Fruit fly (Drosophila melanogaster) whole organism, embryonic: Measurements from ENCODE around the gene Capr.

Source experiments
- BEAF-32 ChIP-seq: fragments of 200-800 bp; sonication (Bioruptor generic); optimal IDR thresholded peaks from 3 replicates; lab custom pipeline; 2017; ENCODE audit warnings: missing biosample characterization, missing genetic modification characterization, mild to moderate bottlenecking, moderate library complexity, missing genetic modification reagents
- CG11504 ChIP-seq: fragments of 200-800 bp; sonication (Bioruptor generic); optimal IDR thresholded peaks from 3 replicates; lab custom pipeline; 2019; ENCODE audit warnings: missing biosample characterization, mild to moderate bottlenecking, missing genetic modification characterization, moderate library complexity
- CG12659 ChIP-seq: fragments of 200-800 bp; sonication (Bioruptor generic); optimal IDR thresholded peaks from 3 replicates; lab custom pipeline; 2017; ENCODE audit warnings: mild to moderate bottlenecking, missing biosample characterization, missing genetic modification reagents, missing genetic modification characterization
- CG12769 ChIP-seq: fragments of 200-800 bp; sonication (Bioruptor generic); optimal IDR thresholded peaks from 2 replicates; lab custom pipeline; 2019; ENCODE audit warnings: missing biosample characterization, mild to moderate bottlenecking, missing genetic modification characterization, moderate library complexity
- CG13624 ChIP-seq: fragments of 200-800 bp; sonication (Bioruptor generic); optimal IDR thresholded peaks from 2 replicates; lab custom pipeline; 2016; ENCODE audit warnings: missing biosample characterization, missing genetic modification characterization
- CG14710 ChIP-seq: fragments of 200-800 bp; sonication (Bioruptor generic); optimal IDR thresholded peaks from 3 replicates; lab custom pipeline; 2019; ENCODE audit warnings: missing biosample characterization, mild to moderate bottlenecking, missing genetic modification characterization, moderate library complexity
- CG1603 ChIP-seq: fragments of 200-800 bp; sonication (Bioruptor generic); optimal IDR thresholded peaks from 2 replicates; lab custom pipeline; 2019; ENCODE audit warnings: missing biosample characterization, mild to moderate bottlenecking, missing genetic modification characterization, moderate library complexity
- CG16813 ChIP-seq: fragments of 200-800 bp; sonication (Bioruptor generic); IDR thresholded peaks from 3 replicates; pipeline ENCODE4 v1.3.6; 2022; ENCODE audit warnings: missing biosample characterization, missing genetic modification characterization; ENCODE audit not compliant: partially characterized antibody
- CG16815 ChIP-seq: fragments of 200-800 bp; sonication (Bioruptor generic); optimal IDR thresholded peaks from 3 replicates; lab custom pipeline; 2017; ENCODE audit warnings: missing biosample characterization, mild to moderate bottlenecking, missing genetic modification characterization
- CG17361 ChIP-seq: fragments of 200-800 bp; sonication (Bioruptor generic); IDR thresholded peaks from 3 replicates; pipeline ENCODE4 v1.3.6; 2022; ENCODE audit warnings: missing biosample characterization, missing genetic modification characterization
- CG17829 ChIP-seq: fragments of 200-800 bp; optimal IDR thresholded peaks from 2 replicates; lab custom pipeline; 2019; ENCODE audit warnings: missing biosample characterization, mild to moderate bottlenecking, missing genetic modification characterization, moderate library complexity
- CG2116 ChIP-seq: fragments of 200-800 bp; sonication (Bioruptor generic); optimal IDR thresholded peaks from 3 replicates; lab custom pipeline; 2018; ENCODE audit warnings: missing biosample characterization, mild to moderate bottlenecking, missing genetic modification characterization
- CG2678 ChIP-seq: fragments of 200-800 bp; sonication (Bioruptor generic); optimal IDR thresholded peaks from 3 replicates; lab custom pipeline; 2019; ENCODE audit warnings: missing biosample characterization, mild to moderate bottlenecking, missing genetic modification characterization, moderate library complexity
- CG33213 ChIP-seq: fragments of 200-800 bp; sonication (Bioruptor generic); optimal IDR thresholded peaks from 3 replicates; lab custom pipeline; 2016; ENCODE audit warnings: missing biosample characterization, missing genetic modification characterization
- CG34422 ChIP-seq: fragments of 200-800 bp; sonication (Bioruptor generic); IDR thresholded peaks from 3 replicates; pipeline ENCODE4 v1.3.6; 2022; ENCODE audit warnings: missing biosample characterization, missing genetic modification characterization
- CG3847 ChIP-seq: fragments of 200-800 bp; sonication (Bioruptor generic); IDR thresholded peaks from 2 replicates; pipeline ENCODE4 v1.3.6; 2022; ENCODE audit warnings: missing biosample characterization, missing genetic modification characterization
- CG4854 ChIP-seq: fragments of 200-800 bp; sonication (Bioruptor generic); optimal IDR thresholded peaks from 2 replicates; lab custom pipeline; 2016; ENCODE audit warnings: missing biosample characterization, missing genetic modification characterization, inconsistent platforms
- CG6791 ChIP-seq: fragments of 200-800 bp; sonication (Bioruptor generic); IDR thresholded peaks from 3 replicates; pipeline ENCODE4 v1.3.6; 2022; ENCODE audit warnings: missing biosample characterization, missing genetic modification characterization; ENCODE audit not compliant: partially characterized antibody
- CG8478 ChIP-seq: fragments of >200 bp; optimal IDR thresholded peaks from 2 replicates; lab custom pipeline; 2018
- CTCF ChIP-seq: fragments of 200-800 bp; sonication (Bioruptor generic); optimal IDR thresholded peaks from 2 replicates; lab custom pipeline; 2017; ENCODE audit warnings: missing biosample characterization, mild to moderate bottlenecking, missing genetic modification characterization, moderate library complexity
- CoRest ChIP-seq: fragments of 200-800 bp; sonication (Bioruptor generic); optimal IDR thresholded peaks from 3 replicates; lab custom pipeline; 2018; ENCODE audit warnings: missing biosample characterization, mild to moderate bottlenecking, missing genetic modification characterization, moderate library complexity
- CrebB ChIP-seq: fragments of 200-800 bp; sonication (Bioruptor generic); optimal IDR thresholded peaks from 3 replicates; lab custom pipeline; 2018; ENCODE audit warnings: missing biosample characterization, mild to moderate bottlenecking, missing genetic modification characterization
- Dp ChIP-seq: fragments of 200-800 bp; sonication (Bioruptor generic); optimal IDR thresholded peaks from 2 replicates; lab custom pipeline; 2018; ENCODE audit warnings: missing biosample characterization, mild to moderate bottlenecking, missing genetic modification characterization, moderate library complexity
- Ets97D ChIP-seq: fragments of 200-800 bp; sonication (Bioruptor generic); optimal IDR thresholded peaks from 3 replicates; lab custom pipeline; 2016; ENCODE audit warnings: missing biosample characterization, missing genetic modification characterization
- HmgD ChIP-seq: fragments of 200-800 bp; sonication (Bioruptor generic); optimal IDR thresholded peaks from 3 replicates; lab custom pipeline; 2016; ENCODE audit warnings: missing biosample characterization, missing genetic modification characterization
- Hr39 ChIP-seq: fragments of >200 bp; optimal IDR thresholded peaks from 2 replicates; lab custom pipeline; 2017
- Lhr ChIP-seq: fragments of 200-800 bp; sonication (Bioruptor generic); optimal IDR thresholded peaks from 3 replicates; lab custom pipeline; 2017; ENCODE audit warnings: mild to moderate bottlenecking, missing biosample characterization, missing genetic modification reagents, missing genetic modification characterization
- MESR4 ChIP-seq: fragments of 200-800 bp; sonication (Bioruptor generic); optimal IDR thresholded peaks from 2 replicates; lab custom pipeline; 2018; ENCODE audit warnings: missing biosample characterization, mild to moderate bottlenecking, missing genetic modification characterization, moderate library complexity
- Med ChIP-seq: fragments of 200-800 bp; sonication (Bioruptor generic); peaks from one replicate; lab custom pipeline; 2016; ENCODE audit warnings: missing biosample characterization, missing genetic modification characterization, mild to moderate bottlenecking, inconsistent platforms, moderate library complexity
- Mrtf ChIP-seq: fragments of 200-800 bp; sonication (Bioruptor generic); IDR thresholded peaks from 3 replicates; pipeline ENCODE4 v1.3.6; 2022; ENCODE audit warnings: missing biosample characterization, missing genetic modification characterization
- Opbp ChIP-seq: fragments of 200-800 bp; sonication (Bioruptor generic); IDR thresholded peaks from 3 replicates; pipeline ENCODE4 v1.3.6; 2022; ENCODE audit warnings: missing biosample characterization, missing genetic modification characterization; ENCODE audit not compliant: partially characterized antibody
- Rfx ChIP-seq: fragments of 200-800 bp; sonication (Bioruptor generic); IDR thresholded peaks from 2 replicates; pipeline ENCODE4 v1.3.6; 2022; ENCODE audit warnings: missing biosample characterization, missing genetic modification characterization
- Sry-δ ChIP-seq: fragments of 200-800 bp; sonication (Bioruptor generic); optimal IDR thresholded peaks from 2 replicates; lab custom pipeline; 2016; ENCODE audit warnings: missing biosample characterization, missing genetic modification characterization
- Usf ChIP-seq: fragments of 200-800 bp; sonication (Bioruptor generic); optimal IDR thresholded peaks from 2 replicates; lab custom pipeline; 2017; ENCODE audit warnings: missing genotype, missing biosample characterization, missing genetic modification characterization
- Xbp1 ChIP-seq: fragments of 200-800 bp; sonication (Bioruptor generic); optimal IDR thresholded peaks from 3 replicates; lab custom pipeline; 2016; ENCODE audit warnings: missing biosample characterization, mild to moderate bottlenecking, missing genetic modification characterization
- YL-1 ChIP-seq: fragments of 200-800 bp; sonication (Bioruptor generic); optimal IDR thresholded peaks from 3 replicates; lab custom pipeline; 2017; ENCODE audit warnings: missing biosample characterization, mild to moderate bottlenecking, missing genetic modification characterization
- amos ChIP-seq: fragments of 200-800 bp; sonication (Bioruptor generic); IDR thresholded peaks from 2 replicates; pipeline ENCODE4 v1.3.6; 2022; ENCODE audit warnings: missing biosample characterization, missing genetic modification characterization; ENCODE audit not compliant: partially characterized antibody
- br ChIP-seq: fragments of >200 bp; optimal IDR thresholded peaks from 2 replicates; lab custom pipeline; 2017
- ci ChIP-seq: fragments of 200-800 bp; sonication (Bioruptor generic); IDR thresholded peaks from 3 replicates; pipeline ENCODE4 v1.3.6; 2022; ENCODE audit warnings: missing biosample characterization, missing genetic modification characterization
- da ChIP-seq: fragments of 200-800 bp; sonication (Bioruptor generic); optimal IDR thresholded peaks from 2 replicates; lab custom pipeline; 2016; ENCODE audit warnings: missing biosample characterization, missing genetic modification characterization
- dpn ChIP-seq, 2 experiments: fragments of 200-800 bp; sonication (Bioruptor generic); optimal IDR thresholded peaks; 3 replicates each; lab custom pipeline; 2016; ENCODE audit warnings: missing biosample characterization in 2 of 2, missing genetic modification characterization in 2 of 2
- fd102C ChIP-seq: fragments of 200-800 bp; sonication (Bioruptor generic); optimal IDR thresholded peaks from 2 replicates; lab custom pipeline; 2018; ENCODE audit warnings: missing biosample characterization, mild to moderate bottlenecking, missing genetic modification characterization, moderate library complexity
- gfzf ChIP-seq: fragments of 200-800 bp; sonication (Bioruptor generic); optimal IDR thresholded peaks from 2 replicates; lab custom pipeline; 2016; ENCODE audit warnings: missing biosample characterization, mild to moderate bottlenecking, missing genetic modification characterization, moderate library complexity
- nerfin-1 ChIP-seq: fragments of 200-800 bp; sonication (Bioruptor generic); optimal IDR thresholded peaks from 3 replicates; lab custom pipeline; 2019; ENCODE audit warnings: missing biosample characterization, mild to moderate bottlenecking, missing genetic modification characterization, moderate library complexity
- nmo ChIP-seq: fragments of 200-800 bp; sonication (Bioruptor generic); optimal IDR thresholded peaks from 2 replicates; lab custom pipeline; 2018; ENCODE audit warnings: missing biosample characterization, mild to moderate bottlenecking, missing genetic modification characterization, moderate library complexity
- odd ChIP-seq: fragments of 200-800 bp; sonication (Bioruptor generic); optimal IDR thresholded peaks from 2 replicates; lab custom pipeline; 2017; ENCODE audit warnings: missing biosample characterization, mild to moderate bottlenecking, missing genetic modification characterization
- pan ChIP-seq, 4 experiments: fragments of >200 bp in 3 of 4; fragments of 200-800 bp in 1 of 4; sonication (Bioruptor generic) in 1 of 4; optimal IDR thresholded peaks in 3 of 4; IDR thresholded peaks in 1 of 4; 2 replicates each; pipeline versions ENCODE4 v1.3.6 to Lab custom; 2017 to 2022; ENCODE audit warnings: missing biosample characterization in 2 of 4, missing genetic modification characterization in 2 of 4, mixed read lengths in 1 of 4
- pzg ChIP-seq: fragments of 200-800 bp; sonication (Bioruptor generic); optimal IDR thresholded peaks from 3 replicates; lab custom pipeline; 2018; ENCODE audit warnings: missing biosample characterization, mild to moderate bottlenecking, missing genetic modification characterization, moderate library complexity
- trem ChIP-seq: fragments of 200-800 bp; optimal IDR thresholded peaks from 3 replicates; lab custom pipeline; 2019; ENCODE audit warnings: missing biosample characterization, mild to moderate bottlenecking, missing genetic modification characterization, moderate library complexity
- wdn ChIP-seq: fragments of 200-800 bp; sonication (Bioruptor generic); IDR thresholded peaks from 2 replicates; pipeline ENCODE4 v1.3.6; 2022; ENCODE audit warnings: missing biosample characterization, missing genetic modification characterization
- wor ChIP-seq: fragments of 200-800 bp; sonication (Bioruptor generic); IDR thresholded peaks from 2 replicates; pipeline ENCODE4 v1.3.6; 2022; ENCODE audit warnings: missing biosample characterization, missing genetic modification characterization

Capr gene

DNA sequence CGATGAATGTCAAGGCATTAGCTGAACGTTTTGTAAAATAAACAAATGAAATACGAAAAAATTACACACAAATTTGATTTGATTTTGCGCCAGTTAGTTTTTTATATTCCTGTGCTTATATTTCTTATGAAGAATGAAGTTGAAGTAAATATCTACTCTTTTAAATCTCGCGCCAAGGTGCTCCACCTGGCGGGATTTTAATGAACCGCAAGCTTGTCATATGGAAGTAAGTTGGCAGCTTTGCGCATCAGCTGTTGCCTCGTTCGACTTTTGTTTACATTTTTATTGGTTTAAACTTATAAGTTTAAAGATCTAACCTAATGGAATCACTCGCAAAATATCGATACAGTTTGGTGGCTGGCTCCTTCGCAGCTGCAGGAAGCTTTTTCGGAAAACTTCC, 6.0 kb downstream of the Capr start, which contains the start of gene CG42495 (continued):
- TF ChIP-seq CoRest (tag; lab: Kevin White, UChicago) = no peak
- TF ChIP-seq Xbp1 (GFP tag; lab: Kevin White, UChicago) = peak; percentile 3
- no peak for TF ChIP-seq CG12769
- TF ChIP-seq odd = no peak
- peak; percentile 78 for TF ChIP-seq pzg (GFP tag; lab: Kevin White, UChicago)
- no peak for TF ChIP-seq pan (optimal IDR thresholded peaks at IDR 0.05; lab: Kevin White, UChicago)
- no peak for TF ChIP-seq pan (GFP tag; optimal IDR thresholded peaks at IDR 0.05 in 1 of 2, IDR thresholded peaks at IDR 0.05 in 1 of 2)
- TF ChIP-seq CG4854 = no peak
- TF ChIP-seq br (lab: Kevin White, UChicago) = no peak
- peak; percentile 61 for TF ChIP-seq YL-1
- TF ChIP-seq fd102C (GFP tag; lab: Kevin White, UChicago) = no peak
- TF ChIP-seq CG16815 = no peak
- TF ChIP-seq MESR4 (GFP tag; lab: Kevin White, UChicago) = peak; percentile 11
- peak; percentile 16 for TF ChIP-seq HmgD (GFP tag; lab: Kevin White, UChicago)
- peak; percentile 6 for TF ChIP-seq CG13624 (GFP tag; lab: Kevin White, UChicago)
- peak; percentile 56; the same call in 1 of the 3 replicates for TF ChIP-seq CG6791
- TF ChIP-seq Ets97D (GFP tag; lab: Kevin White, UChicago) = peak; percentile 25
- peak; percentile 21 for TF ChIP-seq CG33213
- TF ChIP-seq CG17361 (GFP tag; lab: Robert Waterston, UW) = no peak
- peak; percentile 10 for TF ChIP-seq CG17829 (tag; lab: Kevin White, UChicago)
- TF ChIP-seq da (GFP tag; lab: Kevin White, UChicago) = no peak
- no peak for TF ChIP-seq Mrtf (GFP tag; lab: Robert Waterston, UW)
- TF ChIP-seq dpn (GFP tag; optimal IDR thresholded peaks at IDR 0.05; lab: Kevin White, UChicago) = no peak
- peak; percentile 99 for TF ChIP-seq trem (tag; lab: Kevin White, UChicago)
- peak; percentile 38 for TF ChIP-seq CG12659
- no peak for TF ChIP-seq Usf (GFP tag; lab: Kevin White, UChicago)
- TF ChIP-seq CrebB (tag; lab: Kevin White, UChicago) = peak; percentile 8
- TF ChIP-seq Lhr = peak; percentile 22
- TF ChIP-seq wdn (GFP tag; lab: Robert Waterston, UW) = no peak
- TF ChIP-seq amos (GFP tag; lab: Robert Waterston, UW) = peak; percentile 21; the same call in 1 of the 2 replicates
- peak; percentile 25 for TF ChIP-seq CG14710 (tag; lab: Kevin White, UChicago)
- TF ChIP-seq nmo (GFP tag; lab: Kevin White, UChicago) = no peak
- peak; percentile 22 for TF ChIP-seq gfzf (GFP tag; lab: Kevin White, UChicago)
- TF ChIP-seq ci (GFP tag; lab: Robert Waterston, UW) = peak; percentile 51; the same call in 1 of the 3 replicates
- 0 out of 2 replicates have a peak, but pooled peaks have one; percentile 44 for TF ChIP-seq Rfx
- peak; percentile 85 for TF ChIP-seq CG11504 (tag; lab: Kevin White, UChicago)
- peak; percentile 46; the same call in 2 of the 3 replicates for TF ChIP-seq Opbp (GFP tag; lab: Robert Waterston, UW)
- no peak for TF ChIP-seq wor (GFP tag; lab: Robert Waterston, UW)
- peak; percentile 24 for TF ChIP-seq Sry-δ (GFP tag; lab: Kevin White, UChicago)
- TF ChIP-seq CG2678 (tag; lab: Kevin White, UChicago) = no peak
- TF ChIP-seq Hr39 (lab: Kevin White, UChicago) = no peak
- peak; percentile 66 for TF ChIP-seq Med (GFP tag; lab: Kevin White, UChicago)
- TF ChIP-seq CG3847 (GFP tag; lab: Robert Waterston, UW) = peak; percentile 36; the same call in 1 of the 2 replicates
- TF ChIP-seq CG34422 (GFP tag; lab: Robert Waterston, UW) = peak; percentile 13; the same call in 1 of the 3 replicates
- TF ChIP-seq CG16813 = 0 out of 3 replicates have a peak, but pooled peaks have one; percentile 34
- no peak for TF ChIP-seq CG8478 (lab: Kevin White, UChicago)
- peak; percentile 22 for TF ChIP-seq BEAF-32 (GFP tag; lab: Kevin White, UChicago)
- peak; percentile 30 for TF ChIP-seq nerfin-1 (tag; lab: Kevin White, UChicago)
- peak; percentile 72 for TF ChIP-seq CG1603 (tag; lab: Kevin White, UChicago)
- TF ChIP-seq CG2116 = peak; percentile 28
- TF ChIP-seq Dp (GFP tag; lab: Kevin White, UChicago) = peak; percentile 99
- peak; percentile 97 for TF ChIP-seq CTCF (GFP tag; lab: Kevin White, UChicago)
